Fruit fly (Drosophila melanogaster) whole organism: ENCODE measurements around the gene Yip1d1.

Experiments used
- CG8478 ChIP-seq: fragments of >200 bp; optimal IDR thresholded peaks from 2 replicates; lab custom pipeline; 2018; ENCODE audit warnings: inconsistent platforms
- Dll ChIP-seq: fragments of >200 bp; optimal IDR thresholded peaks from 2 replicates; lab custom pipeline; 2017
- EcR ChIP-seq, 2 experiments: fragments of >200 bp; optimal IDR thresholded peaks; 2 replicates each; lab custom pipeline; 2017; ENCODE audit warnings: missing biosample characterization in 2 of 2, missing genetic modification characterization in 2 of 2, missing genetic modification reagents in 2 of 2
- pan ChIP-seq: fragments of >200 bp; optimal IDR thresholded peaks from 2 replicates; lab custom pipeline; 2017
- psq ChIP-seq: fragments of >200 bp; optimal IDR thresholded peaks from 2 replicates; lab custom pipeline; 2017
- usp ChIP-seq: fragments of >200 bp; optimal IDR thresholded peaks from 2 replicates; lab custom pipeline; 2017; ENCODE audit warnings: missing biosample characterization, missing genetic modification characterization, mixed read lengths

Yip1d1 gene

DNA sequence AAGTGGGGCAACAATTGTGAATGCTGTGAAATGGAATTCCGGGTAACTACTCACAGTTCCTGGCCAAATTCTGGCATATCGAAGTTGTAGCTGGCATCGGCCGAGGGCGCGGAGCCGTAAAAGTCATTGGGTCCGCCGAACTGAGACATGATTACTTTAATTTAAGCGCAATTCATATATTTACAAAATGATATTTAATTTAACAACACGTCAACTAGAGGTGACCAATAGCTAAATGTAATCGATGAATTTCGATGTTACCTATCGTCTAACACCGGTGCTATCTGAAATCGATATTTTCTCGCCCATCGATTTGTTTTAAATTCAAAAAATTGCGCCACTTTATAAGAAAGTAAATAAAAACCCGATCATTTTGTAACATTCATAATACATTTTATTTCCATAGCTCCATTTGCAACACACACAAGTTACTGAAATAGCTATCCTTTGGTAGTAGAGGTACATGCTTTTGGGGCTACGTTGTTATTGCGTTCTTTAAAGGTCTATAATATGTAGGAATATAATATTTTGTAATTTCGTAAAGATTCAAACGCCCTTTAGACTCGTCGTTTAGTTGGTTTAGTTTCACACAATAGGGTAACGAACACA lies at the start of gene Yip1d1:
Gene Yip1d1, minus strand, starts transcription at position 243 of the 609 bp plus-strand sequence.
- TF ChIP-seq Dll (lab: Kevin White, UChicago) (no peak), usp (GFP tag; lab: Kevin White, UChicago) (no peak), EcR (GFP tag; optimal IDR thresholded peaks at IDR 0.05; lab: Kevin White, UChicago) (no peak), CG8478 (lab: Kevin White, UChicago) (no peak), pan (no peak), psq (lab: Kevin White, UChicago) (no peak)

DNA sequence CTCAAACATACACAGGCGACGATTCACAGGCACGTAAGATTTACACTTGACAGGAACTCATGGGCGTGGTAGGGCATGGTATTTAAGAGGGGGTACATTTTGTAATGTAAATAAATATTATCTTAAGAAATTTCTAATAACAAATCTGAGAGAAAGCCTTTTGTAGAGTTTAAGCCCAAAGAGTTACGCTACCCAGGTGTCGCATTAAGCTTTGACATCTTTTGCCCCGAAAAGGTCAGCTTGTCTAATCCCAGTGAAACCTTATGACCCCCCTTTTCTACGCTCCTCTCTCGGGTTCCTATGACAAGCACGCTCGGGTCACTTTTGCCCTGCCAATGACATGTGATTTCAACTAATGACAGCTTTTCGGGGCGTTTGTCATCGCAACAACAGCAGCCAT lies 48.7 kb upstream of the Yip1d1 start:
- TF ChIP-seq Dll (lab: Kevin White, UChicago) = no peak
- TF ChIP-seq pan = no peak

DNA sequence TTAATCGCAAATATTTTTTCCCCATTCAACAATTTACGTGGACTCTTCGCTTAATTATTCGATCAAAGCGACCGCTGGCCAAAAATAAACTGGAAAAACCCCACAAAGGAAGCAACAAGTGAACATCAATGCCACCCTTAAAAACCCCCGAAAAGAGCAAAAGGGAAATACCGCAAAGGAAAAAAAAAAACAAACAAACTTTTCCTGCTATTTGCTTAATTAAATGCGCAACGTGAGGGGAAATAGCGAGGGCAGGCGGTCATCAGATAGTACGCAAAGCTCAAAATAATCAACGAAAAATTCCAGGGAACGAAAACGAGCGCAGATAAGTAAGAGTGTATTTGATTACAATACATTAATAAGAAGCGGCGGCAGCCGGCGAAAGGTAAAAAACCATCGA lies 45.5 kb upstream of the Yip1d1 start:
- TF ChIP-seq pan = no peak
- TF ChIP-seq Dll (lab: Kevin White, UChicago) = no peak
- no peak for TF ChIP-seq CG8478 (lab: Kevin White, UChicago)
- no peak for TF ChIP-seq EcR (GFP tag; optimal IDR thresholded peaks at IDR 0.05; lab: Kevin White, UChicago)
- TF ChIP-seq usp (GFP tag; lab: Kevin White, UChicago) = no peak
- TF ChIP-seq psq (lab: Kevin White, UChicago) = no peak

DNA sequence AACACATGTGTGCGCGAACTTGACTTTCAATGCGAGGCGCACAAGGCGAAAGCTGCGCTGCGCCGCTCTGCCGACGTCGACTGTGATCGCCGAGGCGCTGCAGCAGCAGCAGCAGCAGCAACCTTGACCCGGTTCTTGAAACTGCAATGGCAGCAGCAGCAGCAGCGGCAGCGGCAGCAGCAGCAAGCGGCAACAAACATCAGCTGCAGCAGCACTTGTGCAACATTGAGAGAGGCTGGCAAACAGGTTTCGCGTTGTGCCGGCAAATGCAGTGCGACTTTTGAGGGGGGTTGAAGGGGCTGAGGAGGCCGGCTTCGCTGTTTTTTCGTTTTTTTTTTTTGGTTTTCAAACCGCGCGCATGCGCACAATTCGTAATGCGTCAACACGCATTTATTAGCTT lies 43.7 kb upstream of the Yip1d1 start:
- no peak for TF ChIP-seq pan
- TF ChIP-seq EcR (GFP tag; optimal IDR thresholded peaks at IDR 0.05; lab: Kevin White, UChicago) = no peak
- no peak for TF ChIP-seq psq (lab: Kevin White, UChicago)
- no peak for TF ChIP-seq usp (GFP tag; lab: Kevin White, UChicago)

DNA sequence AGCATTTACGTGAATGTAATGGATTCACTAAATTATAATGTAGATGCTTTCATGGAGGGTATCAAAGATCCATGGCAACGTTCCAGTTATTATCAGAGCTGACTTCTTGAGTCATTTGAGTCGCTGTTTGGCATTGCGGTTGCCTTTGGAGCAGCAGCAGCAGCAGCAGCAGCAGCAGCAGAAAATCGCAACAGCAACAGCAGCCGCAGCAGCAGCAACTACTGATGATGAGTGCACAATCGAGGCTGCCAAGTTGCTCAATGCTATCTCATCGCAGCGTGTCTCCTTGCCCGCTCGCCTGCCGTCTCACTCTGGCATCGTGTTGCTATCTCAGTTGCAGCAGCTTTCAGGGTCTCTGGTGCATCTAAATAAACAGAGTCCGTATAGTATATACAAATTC lies 42.0 kb upstream of the Yip1d1 start:
- TF ChIP-seq CG8478 (lab: Kevin White, UChicago) (no peak), EcR (GFP tag; optimal IDR thresholded peaks at IDR 0.05; lab: Kevin White, UChicago) (no peak), usp (GFP tag; lab: Kevin White, UChicago) (no peak)

DNA sequence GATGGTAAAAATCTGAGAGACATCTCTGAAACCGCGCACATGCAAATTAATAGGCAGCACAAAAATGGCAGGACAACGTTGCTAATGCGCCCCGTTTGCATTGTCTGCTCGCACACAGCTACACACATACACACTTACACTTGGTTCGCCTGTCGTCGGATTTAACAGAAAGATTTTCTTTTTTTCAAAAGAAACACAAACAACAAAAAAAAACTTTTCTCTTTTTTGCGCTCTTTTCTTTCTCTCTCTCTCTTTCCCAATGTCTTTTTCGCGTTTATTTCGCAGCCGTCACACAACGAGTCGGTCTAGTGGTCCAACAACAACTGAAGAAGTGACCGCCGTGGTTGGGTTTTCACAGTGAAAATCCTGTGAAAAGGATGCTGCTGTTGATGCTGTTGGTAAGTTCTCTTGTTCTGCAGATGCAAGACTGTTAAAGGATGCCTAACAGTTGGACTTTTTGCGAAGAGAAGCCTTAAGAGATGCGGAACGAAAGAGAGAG lies 35.3 kb upstream of the Yip1d1 start:
- TF ChIP-seq psq (lab: Kevin White, UChicago) = no peak
- TF ChIP-seq usp (GFP tag; lab: Kevin White, UChicago) = no peak
- TF ChIP-seq CG8478 (lab: Kevin White, UChicago) = no peak
- no peak for TF ChIP-seq pan
- no peak for TF ChIP-seq EcR (GFP tag; optimal IDR thresholded peaks at IDR 0.05; lab: Kevin White, UChicago)
- TF ChIP-seq Dll (lab: Kevin White, UChicago) = no peak

DNA sequence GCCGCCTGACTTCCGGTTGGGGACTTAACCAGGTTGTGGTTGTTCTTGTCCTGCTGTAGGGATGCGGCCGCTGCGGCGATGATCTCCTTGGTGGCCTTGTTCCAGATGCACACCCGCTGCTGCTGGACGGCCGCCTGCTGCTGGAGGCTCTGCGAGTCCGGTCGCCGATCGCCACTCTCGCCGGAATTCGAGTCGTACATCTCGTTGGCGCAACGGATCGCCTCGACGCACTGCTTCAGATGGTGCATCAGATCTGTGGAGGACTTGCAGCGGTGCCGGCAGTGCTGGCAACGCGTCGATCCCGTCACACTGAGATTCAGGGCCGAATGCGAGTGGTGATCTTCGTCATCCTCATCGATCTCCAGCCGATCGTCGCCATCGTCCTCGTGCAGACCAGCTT lies 28.5 kb upstream of the Yip1d1 start:
- TF ChIP-seq psq (lab: Kevin White, UChicago) (no peak), pan (no peak), usp (GFP tag; lab: Kevin White, UChicago) (no peak), CG8478 (lab: Kevin White, UChicago) (no peak), EcR (GFP tag; optimal IDR thresholded peaks at IDR 0.05; lab: Kevin White, UChicago) (no peak)

DNA sequence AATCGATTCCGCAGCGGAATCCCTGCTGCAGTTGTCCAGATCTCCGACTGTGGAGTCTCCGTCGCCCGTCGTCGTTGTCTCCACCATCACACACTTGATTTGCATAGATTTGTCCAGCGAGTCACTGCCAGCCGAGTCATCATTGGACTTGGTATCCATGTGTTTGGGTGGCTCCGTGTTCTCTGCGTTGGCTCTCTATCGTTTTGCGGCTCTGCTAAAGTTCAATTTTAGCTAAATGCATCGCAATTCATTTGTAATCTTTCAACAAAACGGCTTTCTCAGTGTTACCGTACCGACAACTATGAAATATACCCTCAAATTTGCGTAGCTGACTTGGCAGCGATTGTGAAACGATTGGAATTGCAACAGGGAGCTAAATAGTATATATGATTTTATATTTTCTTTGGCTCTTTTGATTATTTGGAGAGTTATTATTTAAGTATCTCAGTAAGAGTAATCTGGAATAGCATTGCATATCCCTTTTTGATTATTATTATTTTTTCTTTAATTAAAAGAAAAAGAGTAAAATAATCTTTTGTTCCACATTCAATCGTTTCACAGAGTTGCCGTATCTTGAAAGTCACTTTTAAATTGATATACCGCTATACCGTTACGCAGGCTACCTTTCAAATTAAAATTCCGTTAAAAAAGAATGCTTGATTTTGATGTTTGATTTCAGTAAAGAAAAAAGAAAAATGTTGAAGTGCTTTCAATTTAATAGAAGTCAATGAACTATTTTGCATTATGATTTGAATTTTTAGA lies 20.8 kb upstream of the Yip1d1 start, which contains the start of gene CG9933:
Gene CG9933, minus strand, starts transcription at position 293 of the 762 bp plus-strand sequence.
- TF ChIP-seq usp (GFP tag; lab: Kevin White, UChicago) = no peak
- no peak for TF ChIP-seq EcR (GFP tag; optimal IDR thresholded peaks at IDR 0.05; lab: Kevin White, UChicago)
- TF ChIP-seq pan = no peak
- no peak for TF ChIP-seq psq (lab: Kevin White, UChicago)
- no peak for TF ChIP-seq Dll (lab: Kevin White, UChicago)
- TF ChIP-seq CG8478 (lab: Kevin White, UChicago) = no peak

DNA sequence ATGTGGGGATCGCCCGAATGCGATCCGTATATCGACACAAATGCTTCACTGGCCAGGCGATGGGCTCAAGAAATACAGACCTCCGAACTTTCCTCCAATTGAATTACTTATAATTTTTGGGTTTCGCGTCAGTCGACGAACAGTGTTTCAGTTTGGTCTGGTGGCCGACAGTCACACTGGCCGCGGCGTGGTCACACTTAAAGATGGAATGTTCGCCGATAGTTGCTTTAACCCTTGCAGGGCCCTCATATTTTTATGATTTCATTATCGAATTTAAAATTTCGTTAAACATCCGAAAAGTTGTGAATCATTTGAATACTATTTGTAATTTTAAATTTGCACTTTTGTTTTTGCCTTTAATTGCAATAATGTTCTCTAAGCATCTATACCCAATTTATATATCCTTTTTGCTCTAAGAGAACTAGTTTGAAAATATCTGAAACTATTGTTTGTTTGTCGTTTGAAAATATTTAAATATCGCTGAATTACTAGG lies 18.6 kb upstream of the Yip1d1 start, which contains the start of gene Ube4B:
Gene Ube4B, minus strand, starts transcription at position 443 of the 493 bp plus-strand sequence.
- TF ChIP-seq usp (GFP tag; lab: Kevin White, UChicago) (no peak), pan (no peak), CG8478 (lab: Kevin White, UChicago) (no peak), EcR (GFP tag; optimal IDR thresholded peaks at IDR 0.05; lab: Kevin White, UChicago) (no peak), psq (lab: Kevin White, UChicago) (no peak), Dll (lab: Kevin White, UChicago) (no peak)

DNA sequence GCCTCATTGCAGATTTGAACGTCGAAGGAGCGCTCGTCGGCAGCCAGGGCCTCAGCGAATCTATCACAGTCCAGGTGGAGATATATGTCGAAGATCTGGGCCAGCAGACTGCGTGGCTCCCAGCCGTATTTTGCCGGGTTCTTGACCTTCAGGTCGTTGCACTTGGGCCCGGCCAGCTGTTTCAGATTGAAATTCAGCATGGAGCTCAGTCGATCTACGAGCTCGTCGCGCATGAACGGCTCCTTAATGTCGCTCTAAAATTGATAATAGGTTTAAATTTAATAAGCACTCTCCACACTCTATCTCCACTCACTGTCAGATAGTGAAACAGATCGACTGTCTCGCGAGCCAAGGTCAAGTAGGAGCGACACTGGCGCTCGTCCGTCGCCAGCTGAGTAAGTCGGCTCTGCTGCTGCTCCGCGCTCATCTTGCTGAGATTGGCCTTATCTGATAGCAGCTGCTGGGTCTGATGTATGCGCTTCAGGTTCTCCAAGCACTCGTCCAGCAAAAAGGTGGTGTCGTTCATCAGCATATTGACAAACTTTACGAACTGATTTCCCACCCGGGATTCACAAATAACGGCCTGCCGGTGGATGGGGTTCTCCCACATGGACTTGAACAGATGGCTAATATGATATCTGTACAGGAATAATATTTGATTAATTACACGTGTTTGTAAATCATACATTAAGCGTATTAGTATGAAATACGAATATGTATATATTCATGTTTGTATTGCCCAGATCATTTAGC lies 13.8 kb upstream of the Yip1d1 start:
- TF ChIP-seq psq (lab: Kevin White, UChicago) = no peak
- TF ChIP-seq usp (GFP tag; lab: Kevin White, UChicago) = no peak
- no peak for TF ChIP-seq EcR (GFP tag; optimal IDR thresholded peaks at IDR 0.05; lab: Kevin White, UChicago)
- TF ChIP-seq CG8478 (lab: Kevin White, UChicago) = no peak
- TF ChIP-seq pan = no peak
- no peak for TF ChIP-seq Dll (lab: Kevin White, UChicago)

DNA sequence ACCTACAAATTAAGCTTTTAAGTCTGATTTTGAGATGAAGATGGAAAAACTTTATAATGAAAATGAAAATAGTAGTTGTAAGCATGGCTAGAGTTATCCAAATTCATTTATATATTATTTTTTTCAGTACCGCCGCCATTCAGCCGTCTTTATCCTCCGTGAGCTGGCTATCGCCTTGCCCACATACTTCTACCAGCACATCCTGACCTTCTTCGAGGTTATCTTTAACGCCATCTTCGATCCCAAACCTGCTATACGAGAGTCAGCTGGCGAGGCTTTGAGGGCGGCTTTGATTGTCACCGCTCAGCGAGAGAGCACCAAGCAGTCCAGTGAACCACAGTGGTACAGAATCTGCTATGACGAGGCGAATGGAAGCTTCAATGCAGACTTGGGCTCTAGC lies 4.9 kb upstream of the Yip1d1 start:
- no peak for TF ChIP-seq EcR (GFP tag; optimal IDR thresholded peaks at IDR 0.05; lab: Kevin White, UChicago)
- no peak for TF ChIP-seq pan
- TF ChIP-seq Dll (lab: Kevin White, UChicago) = no peak
- no peak for TF ChIP-seq usp (GFP tag; lab: Kevin White, UChicago)
- no peak for TF ChIP-seq psq (lab: Kevin White, UChicago)
- TF ChIP-seq CG8478 (lab: Kevin White, UChicago) = no peak
